Worm (Caenorhabditis elegans) whole organism, mixed stage, embryonic: ENCODE measurements around the gene spe-29.

Source experiments
- M03D4.4 ChIP-seq: sonication (generic microtip); optimal IDR thresholded peaks from 2 replicates; lab custom pipeline; 2017; ENCODE audit warnings: mild to moderate bottlenecking, missing genetic modification characterization, missing compliant biosample characterization
- bed-3 ChIP-seq: fragments of 200-800 bp; sonication (Bioruptor generic); optimal IDR thresholded peaks from 3 replicates; lab custom pipeline; 2018; ENCODE audit warnings: mild to moderate bottlenecking, missing genetic modification characterization, moderate library complexity, missing compliant biosample characterization
- blmp-1 ChIP-seq: fragments of 150-350 bp; optimal IDR thresholded peaks from 2 replicates; lab custom pipeline; 2014; ENCODE audit warnings: missing biosample characterization, missing genetic modification characterization
- ceh-43 ChIP-seq: fragments of 200-800 bp; sonication (Bioruptor generic); optimal IDR thresholded peaks from 2 replicates; lab custom pipeline; 2018; ENCODE audit warnings: mild to moderate bottlenecking, missing genetic modification characterization, moderate library complexity, missing compliant biosample characterization
- cnd-1 ChIP-seq: fragments of 200-800 bp; sonication (Bioruptor generic); optimal IDR thresholded peaks from 2 replicates; lab custom pipeline; 2018; ENCODE audit warnings: mild to moderate bottlenecking, missing genetic modification characterization, missing compliant biosample characterization
- drap-1 ChIP-seq: fragments of 200-800 bp; sonication (Bioruptor generic); optimal IDR thresholded peaks from 3 replicates; lab custom pipeline; 2018; ENCODE audit warnings: mild to moderate bottlenecking, missing genetic modification characterization, missing compliant biosample characterization
- elt-1 ChIP-seq: sonication (generic microtip); optimal IDR thresholded peaks from 2 replicates; lab custom pipeline; 2017; ENCODE audit warnings: missing genetic modification characterization, mild to moderate bottlenecking, missing compliant biosample characterization, antibody characterized with exemption, moderate library complexity, borderline replicate concordance; ENCODE audit not compliant: insufficient read depth
- elt-3 ChIP-seq: fragments of 150-350 bp; optimal IDR thresholded peaks from 2 replicates; lab custom pipeline; 2014; ENCODE audit warnings: missing biosample characterization, missing genetic modification characterization
- flh-1 ChIP-seq: fragments of 200-800 bp; sonication (Bioruptor generic); optimal IDR thresholded peaks from 2 replicates; lab custom pipeline; 2018; ENCODE audit warnings: mild to moderate bottlenecking, missing genetic modification characterization, moderate library complexity, missing compliant biosample characterization
- ham-2 ChIP-seq: fragments of 200-800 bp; sonication (Bioruptor generic); optimal IDR thresholded peaks from 2 replicates; lab custom pipeline; 2018; ENCODE audit warnings: mild to moderate bottlenecking, missing genetic modification characterization, missing compliant biosample characterization
- hlh-1 ChIP-seq: fragments of 150-350 bp; optimal IDR thresholded peaks from 2 replicates; lab custom pipeline; 2014; ENCODE audit warnings: missing biosample characterization, missing genetic modification reagents, missing genetic modification characterization
- lin-13 ChIP-seq: fragments of 150-350 bp; optimal IDR thresholded peaks from 2 replicates; lab custom pipeline; 2014; ENCODE audit warnings: missing biosample characterization, missing genetic modification characterization
- lin-32 ChIP-seq: fragments of 200-800 bp; sonication (Bioruptor generic); optimal IDR thresholded peaks from 2 replicates; lab custom pipeline; 2018; ENCODE audit warnings: mild to moderate bottlenecking, missing genetic modification characterization, missing compliant biosample characterization
- lsy-2 ChIP-seq: fragments of 150-350 bp; optimal IDR thresholded peaks from 2 replicates; lab custom pipeline; 2014; ENCODE audit warnings: missing biosample characterization, missing genetic modification characterization
- mab-5 ChIP-seq: fragments of 150-350 bp; optimal IDR thresholded peaks from 2 replicates; lab custom pipeline; 2014; ENCODE audit warnings: missing biosample characterization, missing genetic modification characterization
- mep-1 ChIP-seq: fragments of 150-350 bp; optimal IDR thresholded peaks from 2 replicates; lab custom pipeline; 2017; ENCODE audit warnings: missing biosample characterization, missing genetic modification reagents, missing genetic modification characterization, inconsistent platforms
- nhr-12 ChIP-seq: fragments of 150-350 bp; optimal IDR thresholded peaks from 2 replicates; lab custom pipeline; 2014; ENCODE audit warnings: missing biosample characterization, missing genetic modification characterization
- nhr-76 ChIP-seq: sonication (generic microtip); optimal IDR thresholded peaks from 2 replicates; lab custom pipeline; 2017; ENCODE audit warnings: missing biosample characterization, missing genetic modification characterization
- pha-4 ChIP-seq: fragments of 150-350 bp; optimal IDR thresholded peaks from 2 replicates; lab custom pipeline; 2018; ENCODE audit warnings: missing biosample characterization, missing genetic modification reagents, missing genetic modification characterization
- sem-2 ChIP-seq: fragments of 200-800 bp; sonication (Bioruptor generic); optimal IDR thresholded peaks from 2 replicates; lab custom pipeline; 2018; ENCODE audit warnings: mild to moderate bottlenecking, missing genetic modification characterization, missing compliant biosample characterization
- snpc-4 ChIP-seq: fragments of 150-350 bp; optimal IDR thresholded peaks from 2 replicates; lab custom pipeline; 2014; ENCODE audit warnings: missing biosample characterization, missing genetic modification characterization
- sptf-1 ChIP-seq: sonication (generic microtip); optimal IDR thresholded peaks from 2 replicates; lab custom pipeline; 2017; ENCODE audit warnings: mild to moderate bottlenecking, missing genetic modification characterization, moderate library complexity, missing compliant biosample characterization
- tbx-8 ChIP-seq: fragments of 200-800 bp; sonication (Bioruptor generic); optimal IDR thresholded peaks from 2 replicates; lab custom pipeline; 2018; ENCODE audit warnings: mild to moderate bottlenecking, missing genetic modification characterization, moderate library complexity, missing compliant biosample characterization
- unc-120 ChIP-seq: sonication (generic microtip); optimal IDR thresholded peaks from 2 replicates; lab custom pipeline; 2017; ENCODE audit warnings: missing genetic modification characterization, missing compliant biosample characterization; ENCODE audit not compliant: poor library complexity, severe bottlenecking
- unc-62 ChIP-seq: fragments of 150-350 bp; optimal IDR thresholded peaks from 2 replicates; lab custom pipeline; 2014; ENCODE audit warnings: missing biosample characterization, missing genetic modification reagents, missing genetic modification characterization
- zip-8 ChIP-seq: fragments of 150-350 bp; optimal IDR thresholded peaks from 2 replicates; lab custom pipeline; 2014; ENCODE audit warnings: missing biosample characterization, missing genetic modification characterization

Gene spe-29

ce11 chrIV:9972629-9973028 lies 38.9 kb downstream of the spe-29 start, which contains the start of the genes C47E12.12 and C47E12.10:
Gene C47E12.12, minus strand, starts transcription at chrIV:9972729.
Gene C47E12.10, plus strand, starts transcription at chrIV:9972800.
- TF ChIP-seq tbx-8 (GFP tag; lab: Kevin White, UChicago) (no peak), cnd-1 (tag; lab: Kevin White, UChicago) (no peak), ceh-43 (GFP tag; lab: Kevin White, UChicago) (no peak), bed-3 (GFP tag; lab: Kevin White, UChicago) (no peak), drap-1 (no peak)
- TF ChIP-seq, all 35 proteins: peak for 0

- no peak for TF ChIP-seq hlh-1 (tag; lab: Kevin White, UChicago)
- TF ChIP-seq lin-32, result no peak
- no peak for TF ChIP-seq lsy-2 (tag; lab: Kevin White, UChicago)
- TF ChIP-seq tbx-8 (GFP tag; lab: Kevin White, UChicago), result no peak
- no peak for TF ChIP-seq bed-3 (GFP tag; lab: Kevin White, UChicago)
- TF ChIP-seq blmp-1 (tag; lab: Kevin White, UChicago), result no peak
- TF ChIP-seq lin-13 (tag; lab: Kevin White, UChicago), result no peak
- no peak for TF ChIP-seq elt-3 (tag; lab: Kevin White, UChicago)
- no peak for TF ChIP-seq nhr-12 (tag; lab: Kevin White, UChicago)
- no peak for TF ChIP-seq nhr-76 (tag; lab: Kevin White, UChicago)
- no peak for TF ChIP-seq sem-2 (GFP tag; lab: Kevin White, UChicago)
- no peak for TF ChIP-seq M03D4.4 (tag; lab: Kevin White, UChicago)
- no peak for TF ChIP-seq unc-120 (tag; lab: Kevin White, UChicago)
- no peak for TF ChIP-seq elt-1 (tag; lab: Kevin White, UChicago)
- TF ChIP-seq zip-8, result no peak
- no peak for TF ChIP-seq unc-62
- no peak for TF ChIP-seq drap-1
Observed at ce11 chrIV:9974392-9974791, 40.7 kb downstream of the spe-29 start, which contains the start of gene C47E12.9. Gene C47E12.9, plus strand, starts transcription at chrIV:9974692.

ce11 chrIV:9976284-9976683 lies 42.6 kb downstream of the spe-29 start, which contains the start of gene C47E12.14:
Gene C47E12.14, minus strand, starts transcription at chrIV:9976384.
- TF ChIP-seq drap-1 (no peak), flh-1 (GFP tag; lab: Kevin White, UChicago) (no peak), nhr-76 (tag; lab: Kevin White, UChicago) (no peak), ceh-43 (GFP tag; lab: Kevin White, UChicago) (no peak), pha-4 (tag; lab: Kevin White, UChicago) (no peak), M03D4.4 (tag; lab: Kevin White, UChicago) (no peak), nhr-12 (tag; lab: Kevin White, UChicago) (no peak), elt-1 (tag; lab: Kevin White, UChicago) (no peak), mep-1 (tag; lab: Kevin White, UChicago) (no peak), sptf-1 (tag; lab: Kevin White, UChicago) (no peak)

ce11 chrIV:9977602-9978172 lies 44.0 kb downstream of the spe-29 start, which contains the start of gene dhp-2:
Gene dhp-2, plus strand, starts transcription at chrIV:9978122.
- TF ChIP-seq drap-1, result no peak
- peak; percentile 83 for TF ChIP-seq hlh-1 (tag; lab: Kevin White, UChicago)

- no peak for TF ChIP-seq hlh-1 (tag; lab: Kevin White, UChicago)
- TF ChIP-seq snpc-4 (tag; lab: Kevin White, UChicago), result no peak
- no peak for TF ChIP-seq elt-1 (tag; lab: Kevin White, UChicago)
- TF ChIP-seq, all 35 proteins: peak for 0
Observed at ce11 chrIV:9982226-9982794, 48.6 kb downstream of the spe-29 start, which contains the start of gene rrp-1. Gene rrp-1, minus strand, starts transcription at chrIV:9982276.

- TF ChIP-seq nhr-76 (tag; lab: Kevin White, UChicago) (no peak), ham-2 (GFP tag; lab: Kevin White, UChicago) (peak; percentile 33), sptf-1 (tag; lab: Kevin White, UChicago) (no peak), mab-5 (tag; lab: Kevin White, UChicago) (no peak), lin-32 (no peak)
Observed at ce11 chrIV:9982895-9983294, 49.2 kb downstream of the spe-29 start, which contains the start of gene mam-2. Gene mam-2, plus strand, starts transcription at chrIV:9983195.
